Worm (Caenorhabditis elegans) whole organism, late embryonic: ENCODE data around the gene W02C12.2.
A peak's percentile ranks its signal among the peaks of the same experiment; 100 is the strongest.

Experiments
- C38D4.7 ChIP-seq: fragments of 200-800 bp; sonication (Bioruptor generic); optimal IDR thresholded peaks from 2 replicates; lab custom pipeline; 2018; ENCODE audit warnings: mild to moderate bottlenecking, missing genetic modification characterization, moderate library complexity, missing compliant biosample characterization
- K09A11.1 ChIP-seq: sonication (generic microtip); optimal IDR thresholded peaks from 2 replicates; lab custom pipeline; 2017; ENCODE audit warnings: antibody characterized with exemption, mild to moderate bottlenecking, missing genetic modification characterization, missing compliant biosample characterization; ENCODE audit not compliant: insufficient read depth
- T23F11.4 ChIP-seq: fragments of 200-800 bp; sonication (Bioruptor generic); optimal IDR thresholded peaks from 2 replicates; lab custom pipeline; 2018; ENCODE audit warnings: mild to moderate bottlenecking, missing genetic modification characterization, missing compliant biosample characterization
- Y22D7AL.16 ChIP-seq: sonication (generic microtip); optimal IDR thresholded peaks from 2 replicates; lab custom pipeline; 2016; ENCODE audit warnings: missing genetic modification characterization, missing compliant biosample characterization
- ahr-1 ChIP-seq: sonication (generic microtip); optimal IDR thresholded peaks from 2 replicates; lab custom pipeline; 2016; ENCODE audit warnings: missing genetic modification characterization, missing compliant biosample characterization
- ama-1 ChIP-seq: fragments of 150-350 bp; optimal IDR thresholded peaks from 2 replicates; lab custom pipeline; 2014
- ceh-19 ChIP-seq: fragments of 200-800 bp; sonication (Bioruptor generic); optimal IDR thresholded peaks from 2 replicates; lab custom pipeline; 2018; ENCODE audit warnings: mild to moderate bottlenecking, missing genetic modification characterization, missing compliant biosample characterization
- ceh-2 ChIP-seq: sonication (generic microtip); optimal IDR thresholded peaks from 2 replicates; lab custom pipeline; 2016; ENCODE audit warnings: missing genotype, missing genetic modification characterization, missing compliant biosample characterization
- ceh-22 ChIP-seq: sonication (generic microtip); optimal IDR thresholded peaks from 2 replicates; lab custom pipeline; 2017; ENCODE audit warnings: missing biosample characterization, missing genetic modification characterization
- ceh-48 ChIP-seq: sonication (generic microtip); optimal IDR thresholded peaks from 2 replicates; lab custom pipeline; 2016; ENCODE audit warnings: missing genetic modification characterization, inconsistent platforms, missing compliant biosample characterization
- ceh-6 ChIP-seq: fragments of 200-800 bp; sonication (Bioruptor generic); optimal IDR thresholded peaks from 2 replicates; lab custom pipeline; 2018; ENCODE audit warnings: mild to moderate bottlenecking, missing genetic modification characterization, missing compliant biosample characterization
- ceh-9 ChIP-seq: sonication (generic microtip); optimal IDR thresholded peaks from 2 replicates; lab custom pipeline; 2016; ENCODE audit warnings: mild to moderate bottlenecking, missing genetic modification characterization, inconsistent platforms, missing compliant biosample characterization
- elt-2 ChIP-seq: sonication (generic microtip); optimal IDR thresholded peaks from 2 replicates; lab custom pipeline; 2016; ENCODE audit warnings: missing genetic modification reagents, missing genetic modification characterization, missing compliant biosample characterization
- ets-4 ChIP-seq: sonication (generic microtip); optimal IDR thresholded peaks from 2 replicates; lab custom pipeline; 2016; ENCODE audit warnings: missing genetic modification characterization, missing compliant biosample characterization
- eyg-1 ChIP-seq: sonication (generic microtip); optimal IDR thresholded peaks from 2 replicates; lab custom pipeline; 2016; ENCODE audit warnings: missing genotype, missing genetic modification characterization, missing compliant biosample characterization
- fkh-10 ChIP-seq: fragments of 150-350 bp; optimal IDR thresholded peaks from 2 replicates; lab custom pipeline; 2014; ENCODE audit warnings: missing biosample characterization, missing genetic modification reagents, missing genetic modification characterization
- gmeb-2 ChIP-seq: sonication (generic microtip); optimal IDR thresholded peaks from 2 replicates; lab custom pipeline; 2016; ENCODE audit warnings: missing genetic modification characterization, inconsistent platforms, missing compliant biosample characterization
- hlh-15 ChIP-seq: sonication (generic microtip); optimal IDR thresholded peaks from 2 replicates; lab custom pipeline; 2016; ENCODE audit warnings: missing genetic modification characterization, missing compliant biosample characterization
- hlh-30 ChIP-seq: sonication (generic microtip); optimal IDR thresholded peaks from 2 replicates; lab custom pipeline; 2017; ENCODE audit warnings: antibody characterized with exemption, missing genetic modification characterization, missing compliant biosample characterization; ENCODE audit not compliant: insufficient read depth
- madf-2 ChIP-seq: sonication (generic microtip); optimal IDR thresholded peaks from 2 replicates; lab custom pipeline; 2017; ENCODE audit warnings: missing genetic modification characterization, missing compliant biosample characterization
- nhr-11 ChIP-seq: fragments of 150-350 bp; optimal IDR thresholded peaks from 2 replicates; lab custom pipeline; 2014; ENCODE audit warnings: missing biosample characterization, missing genetic modification characterization
- npax-4 ChIP-seq: sonication (generic microtip); optimal IDR thresholded peaks from 2 replicates; lab custom pipeline; 2016; ENCODE audit warnings: missing genetic modification characterization, missing compliant biosample characterization
- odd-2 ChIP-seq: sonication (generic microtip); optimal IDR thresholded peaks from 2 replicates; lab custom pipeline; 2017; ENCODE audit warnings: antibody characterized with exemption, mild to moderate bottlenecking, missing genetic modification characterization, missing compliant biosample characterization
- pag-3 ChIP-seq: sonication (generic microtip); optimal IDR thresholded peaks from 2 replicates; lab custom pipeline; 2016; ENCODE audit warnings: missing compliant biosample characterization, missing genetic modification characterization, borderline replicate concordance
- pat-9 ChIP-seq: fragments of 200-800 bp; sonication (Bioruptor generic); optimal IDR thresholded peaks from 2 replicates; lab custom pipeline; 2018; ENCODE audit warnings: mild to moderate bottlenecking, missing genetic modification characterization, moderate library complexity, missing compliant biosample characterization
- pax-1 ChIP-seq: fragments of 150-350 bp; optimal IDR thresholded peaks from 2 replicates; lab custom pipeline; 2014; ENCODE audit warnings: missing biosample characterization, missing genetic modification characterization
- pha-2 ChIP-seq: sonication (generic microtip); optimal IDR thresholded peaks from 2 replicates; lab custom pipeline; 2017; ENCODE audit warnings: mild to moderate bottlenecking, missing genetic modification characterization, missing compliant biosample characterization
- pha-4 ChIP-seq: fragments of 150-350 bp; optimal IDR thresholded peaks from 2 replicates; lab custom pipeline; 2018; ENCODE audit warnings: missing biosample characterization, missing genetic modification reagents, missing genetic modification characterization
- pqm-1 ChIP-seq: sonication (generic microtip); optimal IDR thresholded peaks from 2 replicates; lab custom pipeline; 2016; ENCODE audit warnings: missing genetic modification characterization, missing compliant biosample characterization
- pros-1 ChIP-seq: fragments of 150-350 bp; optimal IDR thresholded peaks from 2 replicates; lab custom pipeline; 2014; ENCODE audit warnings: missing biosample characterization, missing genetic modification reagents, missing genetic modification characterization
- sdc-2 ChIP-seq: sonication (generic microtip); optimal IDR thresholded peaks from 2 replicates; lab custom pipeline; 2016; ENCODE audit warnings: missing genotype, missing genetic modification characterization, missing compliant biosample characterization
- sox-2 ChIP-seq: fragments of 200-800 bp; sonication (Bioruptor generic); IDR thresholded peaks from 2 replicates; pipeline ENCODE4 v1.3.6; 2022; ENCODE audit warnings: missing genetic modification reagents, missing genetic modification characterization, missing compliant biosample characterization
- syd-9 ChIP-seq: sonication (generic microtip); optimal IDR thresholded peaks from 2 replicates; lab custom pipeline; 2016; ENCODE audit warnings: mild to moderate bottlenecking, missing genetic modification characterization, moderate library complexity, missing compliant biosample characterization
- tbx-7 ChIP-seq: sonication (generic microtip); optimal IDR thresholded peaks from 2 replicates; lab custom pipeline; 2016; ENCODE audit warnings: missing genotype, missing genetic modification characterization, missing compliant biosample characterization
- unc-42 ChIP-seq: sonication (generic microtip); optimal IDR thresholded peaks from 2 replicates; lab custom pipeline; 2016; ENCODE audit warnings: missing genotype, missing genetic modification characterization, missing compliant biosample characterization
- unc-86 ChIP-seq: sonication (generic microtip); optimal IDR thresholded peaks from 2 replicates; lab custom pipeline; 2016; ENCODE audit warnings: missing genetic modification characterization, missing compliant biosample characterization
- zip-5 ChIP-seq: sonication (generic microtip); optimal IDR thresholded peaks from 2 replicates; lab custom pipeline; 2016; ENCODE audit warnings: missing genetic modification characterization, missing compliant biosample characterization

W02C12.2 gene

DNA sequence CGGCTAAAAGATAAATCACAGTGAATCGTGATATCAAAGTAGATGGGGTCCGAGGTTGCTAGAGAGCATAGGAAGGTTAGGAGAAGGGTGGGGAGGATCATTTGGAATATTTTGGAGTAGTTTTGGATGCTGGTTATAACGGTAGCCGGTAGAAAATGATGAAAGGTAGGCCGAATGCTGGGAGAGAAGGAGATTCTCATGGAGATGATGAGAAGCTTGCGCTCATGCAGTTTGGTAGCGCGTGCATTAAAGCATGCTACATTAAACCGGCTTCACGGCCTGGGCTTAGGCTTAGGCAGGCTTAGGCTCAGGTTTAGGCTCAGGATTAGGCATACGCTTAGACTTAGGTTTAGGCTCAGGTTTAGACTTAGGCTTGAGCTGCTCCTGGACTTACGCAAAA, 13.5 kb downstream of the W02C12.2 start, which contains the start of gene F47C12.13:
Gene F47C12.13 (minus strand): TSS at position 101 of the 400 bp plus-strand sequence.
- TF ChIP-seq nhr-11 (no peak), tbx-7 (tag; lab: Kevin White, UChicago) (no peak), pag-3 (tag; lab: Kevin White, UChicago) (no peak), ets-4 (tag; lab: Kevin White, UChicago) (no peak), ama-1 (lab: Kevin White, UChicago) (no peak), ceh-48 (tag; lab: Kevin White, UChicago) (no peak)

DNA sequence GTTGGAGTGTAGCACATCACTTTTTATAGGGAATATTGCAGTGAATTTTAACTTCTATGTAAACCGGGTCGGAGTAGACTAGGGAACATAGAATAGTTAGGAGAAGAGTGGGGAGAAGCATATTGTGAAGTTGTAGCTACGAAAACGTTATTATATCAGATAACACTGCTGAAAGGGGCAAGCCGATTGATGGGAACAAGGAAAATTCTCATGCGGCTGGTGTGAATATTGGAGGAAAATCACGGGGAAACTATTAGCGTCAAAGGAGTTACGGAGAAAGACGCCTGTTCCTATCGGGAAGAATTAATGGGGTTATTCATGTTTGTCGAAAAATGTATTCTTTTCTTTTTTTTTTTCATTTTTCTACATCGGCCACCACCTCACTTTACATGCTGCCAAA, 14.5 kb downstream of the W02C12.2 start, which contains the start of gene F47C12.6:
Gene F47C12.6 (minus strand): TSS at position 101 of the 400 bp plus-strand sequence.
- TF ChIP-seq gmeb-2 (tag; lab: Kevin White, UChicago): no peak
- TF ChIP-seq npax-4 (tag; lab: Kevin White, UChicago): no peak
- no peak for TF ChIP-seq pros-1 (tag; lab: Kevin White, UChicago)
- no peak for TF ChIP-seq ceh-22 (tag; lab: Kevin White, UChicago)
- TF ChIP-seq unc-42: no peak
- no peak for TF ChIP-seq madf-2
- no peak for TF ChIP-seq hlh-15 (tag; lab: Kevin White, UChicago)
- TF ChIP-seq ceh-6: no peak
- no peak for TF ChIP-seq K09A11.1
- no peak for TF ChIP-seq hlh-30
- no peak for TF ChIP-seq pag-3 (tag; lab: Kevin White, UChicago)
- no peak for TF ChIP-seq ets-4 (tag; lab: Kevin White, UChicago)
- no peak for TF ChIP-seq ceh-2
- no peak for TF ChIP-seq ahr-1
- TF ChIP-seq pha-2 (tag; lab: Kevin White, UChicago): no peak
- TF ChIP-seq sox-2 (GFP tag; lab: Robert Waterston, UW): no peak
- TF ChIP-seq, all 69 proteins: peak for 0

DNA sequence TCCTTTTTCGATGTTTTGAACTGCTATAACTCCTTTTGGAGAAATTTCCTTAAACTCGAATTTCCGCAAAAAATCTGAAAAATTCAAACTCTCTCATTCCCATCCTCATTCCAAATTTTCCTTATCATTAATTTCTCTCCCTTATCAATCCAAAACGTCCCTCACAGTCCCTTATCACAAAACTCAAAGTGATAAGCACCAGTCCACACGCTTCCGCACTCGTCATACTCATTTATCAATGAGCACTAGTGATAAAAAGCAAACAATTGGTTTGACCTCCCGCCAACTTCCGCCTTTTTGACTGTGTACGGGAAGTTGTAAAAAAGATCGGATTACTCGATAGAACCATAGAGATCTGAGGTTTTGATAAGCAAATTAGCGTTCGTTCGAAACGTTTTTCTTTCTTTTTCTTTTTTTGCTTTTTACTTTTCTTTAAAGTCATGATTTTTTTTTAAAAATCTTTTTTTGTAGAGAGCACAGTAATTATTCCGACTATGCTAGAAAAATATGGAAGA, 19.1 kb downstream of the W02C12.2 start, which contains the start of gene clec-78:
Gene clec-78 (plus strand): TSS at position 465 of the 515 bp plus-strand sequence.
- TF ChIP-seq pat-9: no peak
- peak; percentile 83 for TF ChIP-seq pqm-1 (tag; lab: Kevin White, UChicago)
- peak; percentile 100 for TF ChIP-seq elt-2 (tag; lab: Kevin White, UChicago)
- no peak for TF ChIP-seq odd-2 (tag; lab: Kevin White, UChicago)
- no peak for TF ChIP-seq fkh-10 (GFP tag; lab: Kevin White, UChicago)
- no peak for TF ChIP-seq C38D4.7 (GFP tag; lab: Kevin White, UChicago)
- no peak for TF ChIP-seq syd-9
- no peak for TF ChIP-seq ceh-9 (tag; lab: Kevin White, UChicago)
- TF ChIP-seq pax-1 (tag; lab: Kevin White, UChicago): no peak
- TF ChIP-seq pros-1 (tag; lab: Kevin White, UChicago): no peak
- no peak for TF ChIP-seq ets-4 (tag; lab: Kevin White, UChicago)
- TF ChIP-seq pag-3 (tag; lab: Kevin White, UChicago): no peak
- no peak for TF ChIP-seq unc-86 (tag; lab: Kevin White, UChicago)
- no peak for TF ChIP-seq eyg-1 (tag; lab: Kevin White, UChicago)
- TF ChIP-seq sdc-2 (tag; lab: Kevin White, UChicago): no peak
- TF ChIP-seq Y22D7AL.16: no peak
- peak; percentile 5 for TF ChIP-seq zip-5

- no peak for TF ChIP-seq pha-4 (tag; lab: Kevin White, UChicago)
- no peak for TF ChIP-seq K09A11.1
- TF ChIP-seq T23F11.4 (GFP tag; lab: Kevin White, UChicago): no peak
- no peak for TF ChIP-seq ceh-19 (GFP tag; lab: Kevin White, UChicago)
- TF ChIP-seq, all 69 proteins: peak for 0
Observed at ce11 chrIV:3988132-3988531, 19.6 kb downstream of the W02C12.2 start.
